Worm (Caenorhabditis elegans) whole organism, late embryonic: ENCODE measurements around the gene Y17G7B.22.

Experiments used
- ceh-22 ChIP-seq: sonication (generic microtip); optimal IDR thresholded peaks from 2 replicates; lab custom pipeline; 2017; ENCODE audit warnings: missing biosample characterization, missing genetic modification characterization
- fkh-10 ChIP-seq: fragments of 150-350 bp; optimal IDR thresholded peaks from 2 replicates; lab custom pipeline; 2014; ENCODE audit warnings: missing biosample characterization, missing genetic modification reagents, missing genetic modification characterization
- nhr-232 ChIP-seq: sonication (generic microtip); optimal IDR thresholded peaks from 2 replicates; lab custom pipeline; 2016; ENCODE audit warnings: missing genetic modification characterization, missing compliant biosample characterization
- pat-9 ChIP-seq: fragments of 200-800 bp; sonication (Bioruptor generic); optimal IDR thresholded peaks from 2 replicates; lab custom pipeline; 2018; ENCODE audit warnings: mild to moderate bottlenecking, missing genetic modification characterization, moderate library complexity, missing compliant biosample characterization
- rnt-1 ChIP-seq: sonication (generic microtip); optimal IDR thresholded peaks from 2 replicates; lab custom pipeline; 2016; ENCODE audit warnings: missing genetic modification characterization, missing compliant biosample characterization
- unc-55 ChIP-seq: sonication (generic microtip); optimal IDR thresholded peaks from 2 replicates; lab custom pipeline; 2017; ENCODE audit warnings: missing biosample characterization, missing genetic modification reagents, missing genetic modification characterization
- ztf-16 ChIP-seq: sonication (generic microtip); optimal IDR thresholded peaks from 2 replicates; lab custom pipeline; 2017; ENCODE audit warnings: missing genetic modification characterization, missing compliant biosample characterization

- TF ChIP-seq ztf-16 (tag; lab: Kevin White, UChicago) (no peak), unc-55 (no peak), fkh-10 (no peak), pat-9 (tag; lab: Kevin White, UChicago) (no peak), nhr-232 (tag; lab: Kevin White, UChicago) (no peak), rnt-1 (tag; lab: Kevin White, UChicago) (no peak), ceh-22 (tag; lab: Kevin White, UChicago) (no peak)
Observed at ce11 chrII:12051601-12052000, 16.2 kb upstream of the Y17G7B.22 start.
